Fruit fly (Drosophila melanogaster) whole organism, adult: ENCODE results near the gene Pph13.

ENCODE experiments used
- CG11617 ChIP-seq: fragments of 200-800 bp; sonication (Bioruptor generic); optimal IDR thresholded peaks from 2 replicates; lab custom pipeline; 2017; ENCODE audit warnings: mild to moderate bottlenecking, missing biosample characterization, missing genetic modification reagents, missing genetic modification characterization
- CG12768 ChIP-seq: fragments of 200-800 bp; sonication (Bioruptor generic); optimal IDR thresholded peaks from 2 replicates; lab custom pipeline; 2017; ENCODE audit warnings: missing biosample characterization, missing genetic modification characterization, mild to moderate bottlenecking, moderate library complexity, missing genetic modification reagents
- CG33017 ChIP-seq: fragments of 200-800 bp; sonication (Bioruptor generic); optimal IDR thresholded peaks from 2 replicates; lab custom pipeline; 2018; ENCODE audit warnings: missing biosample characterization, mild to moderate bottlenecking, missing genetic modification characterization, moderate library complexity
- CG5204 ChIP-seq: fragments of 200-800 bp; sonication (Bioruptor generic); optimal IDR thresholded peaks from 2 replicates; lab custom pipeline; 2016; ENCODE audit warnings: missing biosample characterization, missing genetic modification characterization
- CG7101 ChIP-seq: fragments of 200-800 bp; sonication (Bioruptor generic); optimal IDR thresholded peaks from 2 replicates; lab custom pipeline; 2018; ENCODE audit warnings: missing biosample characterization, mild to moderate bottlenecking, missing genetic modification characterization, moderate library complexity
- Hr96 ChIP-seq: fragments of 200-800 bp; sonication (Bioruptor generic); optimal IDR thresholded peaks from 2 replicates; lab custom pipeline; 2016; ENCODE audit warnings: missing biosample characterization, missing genetic modification characterization
- bab1 ChIP-seq: fragments of 200-800 bp; sonication (Bioruptor generic); optimal IDR thresholded peaks from 3 replicates; lab custom pipeline; 2019; ENCODE audit warnings: missing biosample characterization, mild to moderate bottlenecking, missing genetic modification characterization, moderate library complexity
- cic ChIP-seq: fragments of 200-800 bp; sonication (Bioruptor generic); optimal IDR thresholded peaks from 2 replicates; lab custom pipeline; 2017; ENCODE audit warnings: missing biosample characterization, mild to moderate bottlenecking, missing genetic modification characterization, moderate library complexity
- tj ChIP-seq: fragments of 200-800 bp; sonication (Bioruptor generic); optimal IDR thresholded peaks from 3 replicates; lab custom pipeline; 2017; ENCODE audit warnings: missing biosample characterization, mild to moderate bottlenecking, missing genetic modification characterization, moderate library complexity

- TF ChIP-seq CG11617 (GFP tag; lab: Kevin White, UChicago) (no peak), CG12768 (no peak), cic (no peak), Hr96 (GFP tag; lab: Kevin White, UChicago) (no peak), CG7101 (tag; lab: Kevin White, UChicago) (no peak), bab1 (GFP tag; lab: Kevin White, UChicago) (no peak), CG5204 (GFP tag; lab: Kevin White, UChicago) (no peak), tj (GFP tag; lab: Kevin White, UChicago) (no peak), CG33017 (tag; lab: Kevin White, UChicago) (no peak)
These were observed 33.5 kb upstream of the Pph13 start for dm6 chr2L:543799-544198.
